Fruit fly (Drosophila melanogaster) whole organism, embryonic: ENCODE data around the gene Jon99Ci.

Experiments
- Atf-2 ChIP-seq: fragments of 200-800 bp; sonication (Bioruptor generic); optimal IDR thresholded peaks from 2 replicates; lab custom pipeline; 2016; ENCODE audit warnings: missing biosample characterization, missing genetic modification characterization
- CG11456 ChIP-seq: fragments of 200-800 bp; sonication (Bioruptor generic); IDR thresholded peaks from 3 replicates; pipeline ENCODE4 v1.3.6; 2022; ENCODE audit warnings: missing biosample characterization, missing genetic modification characterization
- CG11504 ChIP-seq: fragments of 200-800 bp; sonication (Bioruptor generic); optimal IDR thresholded peaks from 3 replicates; lab custom pipeline; 2019; ENCODE audit warnings: missing biosample characterization, mild to moderate bottlenecking, missing genetic modification characterization, moderate library complexity
- CG11695 ChIP-seq: fragments of 200-800 bp; sonication (Bioruptor generic); IDR thresholded peaks from 3 replicates; pipeline ENCODE4 v1.3.6; 2022; ENCODE audit warnings: missing biosample characterization, missing genetic modification characterization
- CG1233 ChIP-seq: fragments of 200-800 bp; sonication (Bioruptor generic); optimal IDR thresholded peaks from 4 replicates; lab custom pipeline; 2018; ENCODE audit warnings: missing biosample characterization, mild to moderate bottlenecking, missing genetic modification characterization
- CG13624 ChIP-seq: fragments of 200-800 bp; sonication (Bioruptor generic); optimal IDR thresholded peaks from 2 replicates; lab custom pipeline; 2016; ENCODE audit warnings: missing biosample characterization, missing genetic modification characterization
- CG14014 ChIP-seq: fragments of 200-800 bp; sonication (Bioruptor generic); IDR thresholded peaks from 2 replicates; pipeline ENCODE4 v1.3.6; 2022; ENCODE audit warnings: missing biosample characterization, missing genetic modification characterization
- CG14667 ChIP-seq: fragments of 200-800 bp; sonication (Bioruptor generic); IDR thresholded peaks from 2 replicates; pipeline ENCODE4 v1.3.6; 2022; ENCODE audit warnings: missing biosample characterization, missing genetic modification characterization
- CG1647 ChIP-seq: fragments of 200-800 bp; sonication (Bioruptor generic); optimal IDR thresholded peaks from 3 replicates; lab custom pipeline; 2016; ENCODE audit warnings: missing biosample characterization, missing genetic modification characterization
- CG17328 ChIP-seq: fragments of 200-800 bp; sonication (Bioruptor generic); IDR thresholded peaks from 2 replicates; pipeline ENCODE4 v1.3.6; 2022; ENCODE audit warnings: missing biosample characterization, missing genetic modification characterization
- CG3281 ChIP-seq: fragments of 200-800 bp; sonication (Bioruptor generic); optimal IDR thresholded peaks from 3 replicates; lab custom pipeline; 2017; ENCODE audit warnings: missing biosample characterization, mild to moderate bottlenecking, missing genetic modification characterization
- CG3838 ChIP-seq: fragments of 200-800 bp; sonication (Bioruptor generic); optimal IDR thresholded peaks from 3 replicates; lab custom pipeline; 2016; ENCODE audit warnings: missing biosample characterization, missing genetic modification characterization
- CG4424 ChIP-seq: fragments of 200-800 bp; sonication (Bioruptor generic); optimal IDR thresholded peaks from 3 replicates; lab custom pipeline; 2016; ENCODE audit warnings: missing biosample characterization, missing genetic modification characterization
- CG5953 ChIP-seq: fragments of 200-800 bp; sonication (Bioruptor generic); IDR thresholded peaks from 2 replicates; pipeline ENCODE4 v1.3.6; 2022; ENCODE audit warnings: missing biosample characterization, missing genetic modification characterization
- CG6765 ChIP-seq: fragments of 200-800 bp; sonication (Bioruptor generic); optimal IDR thresholded peaks from 3 replicates; lab custom pipeline; 2017; ENCODE audit warnings: missing biosample characterization, mild to moderate bottlenecking, missing genetic modification characterization
- CG6813 ChIP-seq: fragments of 200-800 bp; sonication (Bioruptor generic); optimal IDR thresholded peaks from 2 replicates; lab custom pipeline; 2017; ENCODE audit warnings: missing biosample characterization, missing genetic modification characterization, mild to moderate bottlenecking, moderate library complexity, missing genetic modification reagents
- CG7556 ChIP-seq: fragments of 200-800 bp; sonication (Bioruptor generic); optimal IDR thresholded peaks from 2 replicates; lab custom pipeline; 2017; ENCODE audit warnings: missing biosample characterization, mild to moderate bottlenecking, missing genetic modification characterization
- CG8290 ChIP-seq, 3 experiments: fragments of 200-800 bp; sonication (Bioruptor generic); optimal IDR thresholded peaks; 2 replicates each; lab custom pipeline; 2016 to 2019; ENCODE audit warnings: missing biosample characterization in 3 of 3, missing genetic modification characterization in 3 of 3, mild to moderate bottlenecking in 2 of 3, moderate library complexity in 1 of 3
- CG8478 ChIP-seq: fragments of >200 bp; optimal IDR thresholded peaks from 2 replicates; lab custom pipeline; 2018
- CG8765 ChIP-seq: fragments of 200-800 bp; sonication (Bioruptor generic); IDR thresholded peaks from 2 replicates; pipeline ENCODE4 v1.3.6; 2022; ENCODE audit warnings: missing biosample characterization, missing genetic modification characterization
- CG9817 ChIP-seq: fragments of 200-800 bp; sonication (Bioruptor generic); optimal IDR thresholded peaks from 2 replicates; lab custom pipeline; 2018; ENCODE audit warnings: missing biosample characterization, mild to moderate bottlenecking, missing genetic modification characterization, moderate library complexity
- CHES-1-like ChIP-seq: fragments of 200-800 bp; sonication (Bioruptor generic); optimal IDR thresholded peaks from 2 replicates; lab custom pipeline; 2016; ENCODE audit warnings: missing biosample characterization, missing genetic modification characterization
- Dip2 ChIP-seq: fragments of 200-800 bp; sonication (Bioruptor generic); IDR thresholded peaks from 2 replicates; pipeline ENCODE4 v1.3.6; 2022; ENCODE audit warnings: missing biosample characterization, missing genetic modification characterization
- Doc2 ChIP-seq: fragments of 200-800 bp; sonication (Bioruptor generic); IDR thresholded peaks from 2 replicates; pipeline ENCODE4 v1.3.6; 2022; ENCODE audit warnings: missing biosample characterization, missing genetic modification characterization
- HLH54F ChIP-seq: fragments of 200-800 bp; sonication (Bioruptor generic); optimal IDR thresholded peaks from 3 replicates; lab custom pipeline; 2016; ENCODE audit warnings: missing biosample characterization, missing genetic modification characterization
- Jarid2 ChIP-seq: fragments of 200-800 bp; sonication (Bioruptor generic); optimal IDR thresholded peaks from 3 replicates; lab custom pipeline; 2017; ENCODE audit warnings: mild to moderate bottlenecking, missing biosample characterization, missing genetic modification reagents, missing genetic modification characterization
- Mrtf ChIP-seq: fragments of 200-800 bp; sonication (Bioruptor generic); IDR thresholded peaks from 3 replicates; pipeline ENCODE4 v1.3.6; 2022; ENCODE audit warnings: missing biosample characterization, missing genetic modification characterization
- Myb ChIP-seq: fragments of 200-800 bp; sonication (Bioruptor generic); optimal IDR thresholded peaks from 2 replicates; lab custom pipeline; 2016; ENCODE audit warnings: missing biosample characterization, missing genetic modification characterization
- Usf ChIP-seq: fragments of 200-800 bp; sonication (Bioruptor generic); optimal IDR thresholded peaks from 2 replicates; lab custom pipeline; 2017; ENCODE audit warnings: missing genotype, missing biosample characterization, missing genetic modification characterization
- aop ChIP-seq: fragments of 200-800 bp; sonication (Bioruptor generic); IDR thresholded peaks from 2 replicates; pipeline ENCODE4 v1.3.6; 2022; ENCODE audit warnings: missing biosample characterization, missing genetic modification characterization
- bbx ChIP-seq: fragments of 200-800 bp; sonication (Bioruptor generic); IDR thresholded peaks from 2 replicates; pipeline ENCODE4 v1.3.6; 2022; ENCODE audit warnings: missing biosample characterization, missing genetic modification characterization; ENCODE audit not compliant: partially characterized antibody
- bsh ChIP-seq, 2 experiments: fragments of 200-800 bp; sonication (Bioruptor generic); optimal IDR thresholded peaks; 2 replicates each; lab custom pipeline; 2017 to 2018; ENCODE audit warnings: mild to moderate bottlenecking in 2 of 2, missing biosample characterization in 2 of 2, missing genetic modification characterization in 2 of 2, moderate library complexity in 1 of 2
- cato ChIP-seq: fragments of 200-800 bp; sonication (Bioruptor generic); optimal IDR thresholded peaks from 2 replicates; lab custom pipeline; 2016; ENCODE audit warnings: missing biosample characterization, missing genetic modification characterization, borderline replicate concordance
- cwo ChIP-seq: fragments of 200-800 bp; sonication (Bioruptor generic); optimal IDR thresholded peaks from 3 replicates; lab custom pipeline; 2017; ENCODE audit warnings: missing biosample characterization, missing genetic modification characterization, mild to moderate bottlenecking, moderate library complexity, missing genetic modification reagents
- dm ChIP-seq: fragments of 200-800 bp; sonication (Bioruptor generic); optimal IDR thresholded peaks from 3 replicates; lab custom pipeline; 2016; ENCODE audit warnings: missing biosample characterization, missing genetic modification characterization
- hb ChIP-seq: fragments of 200-800 bp; sonication (Bioruptor generic); IDR thresholded peaks from 3 replicates; pipeline ENCODE4 v1.3.6; 2022; ENCODE audit warnings: missing biosample characterization, missing genetic modification characterization; ENCODE audit not compliant: partially characterized antibody
- insv ChIP-seq, 2 experiments: fragments of 200-800 bp; sonication (Bioruptor generic); optimal IDR thresholded peaks; 3 replicates each; lab custom pipeline; 2016 to 2018; ENCODE audit warnings: missing biosample characterization in 2 of 2, missing genetic modification characterization in 2 of 2
- jigr1 ChIP-seq: fragments of 200-800 bp; sonication (Bioruptor generic); IDR thresholded peaks from 3 replicates; pipeline ENCODE4 v1.3.6; 2022; ENCODE audit warnings: missing biosample characterization, missing genetic modification characterization
- jumu ChIP-seq: fragments of 200-800 bp; sonication (Bioruptor generic); optimal IDR thresholded peaks from 3 replicates; lab custom pipeline; 2016; ENCODE audit warnings: missing biosample characterization, missing genetic modification characterization
- maf-S ChIP-seq: fragments of 200-800 bp; sonication (Bioruptor generic); optimal IDR thresholded peaks from 2 replicates; lab custom pipeline; 2016; ENCODE audit warnings: missing biosample characterization, missing genetic modification characterization
- nerfin-1 ChIP-seq: fragments of 200-800 bp; sonication (Bioruptor generic); optimal IDR thresholded peaks from 3 replicates; lab custom pipeline; 2019; ENCODE audit warnings: missing biosample characterization, mild to moderate bottlenecking, missing genetic modification characterization, moderate library complexity
- otp ChIP-seq: fragments of 200-800 bp; sonication (Bioruptor generic); IDR thresholded peaks from 3 replicates; pipeline ENCODE4, ENCODE4 v1.3.6; 2022; ENCODE audit warnings: missing biosample characterization, missing genetic modification characterization
- pfk ChIP-seq: fragments of 200-800 bp; sonication (Bioruptor generic); optimal IDR thresholded peaks from 2 replicates; lab custom pipeline; 2018; ENCODE audit warnings: missing biosample characterization, mild to moderate bottlenecking, missing genetic modification characterization, moderate library complexity
- pho ChIP-seq: fragments of 200-800 bp; sonication (Bioruptor generic); optimal IDR thresholded peaks from 2 replicates; lab custom pipeline; 2016; ENCODE audit warnings: missing biosample characterization, missing genetic modification characterization
- rib ChIP-seq: fragments of 200-800 bp; sonication (Bioruptor generic); IDR thresholded peaks from 2 replicates; pipeline ENCODE4 v1.3.6; 2022; ENCODE audit warnings: missing biosample characterization, missing genetic modification characterization
- salm ChIP-seq: fragments of 200-800 bp; sonication (Bioruptor generic); optimal IDR thresholded peaks from 2 replicates; lab custom pipeline; 2018; ENCODE audit warnings: missing biosample characterization, mild to moderate bottlenecking, missing genetic modification characterization
- scrt ChIP-seq: fragments of 200-800 bp; sonication (Bioruptor generic); optimal IDR thresholded peaks from 2 replicates; lab custom pipeline; 2018; ENCODE audit warnings: missing biosample characterization, mild to moderate bottlenecking, missing genetic modification characterization, moderate library complexity
- wdn ChIP-seq: fragments of 200-800 bp; sonication (Bioruptor generic); IDR thresholded peaks from 2 replicates; pipeline ENCODE4 v1.3.6; 2022; ENCODE audit warnings: missing biosample characterization, missing genetic modification characterization
- zen ChIP-seq: fragments of 200-800 bp; sonication (Bioruptor generic); optimal IDR thresholded peaks from 3 replicates; lab custom pipeline; 2018; ENCODE audit warnings: missing biosample characterization, mild to moderate bottlenecking, missing genetic modification characterization, moderate library complexity
- zen2 ChIP-seq: fragments of 200-800 bp; sonication (Bioruptor generic); IDR thresholded peaks from 3 replicates; pipeline ENCODE4 v1.3.6; 2022; ENCODE audit warnings: missing biosample characterization, missing genetic modification characterization; ENCODE audit not compliant: partially characterized antibody
- zfh2 ChIP-seq: fragments of 200-800 bp; sonication (Bioruptor generic); optimal IDR thresholded peaks from 2 replicates; lab custom pipeline; 2016; ENCODE audit warnings: missing biosample characterization, missing genetic modification characterization

The Jon99Ci gene

DNA sequence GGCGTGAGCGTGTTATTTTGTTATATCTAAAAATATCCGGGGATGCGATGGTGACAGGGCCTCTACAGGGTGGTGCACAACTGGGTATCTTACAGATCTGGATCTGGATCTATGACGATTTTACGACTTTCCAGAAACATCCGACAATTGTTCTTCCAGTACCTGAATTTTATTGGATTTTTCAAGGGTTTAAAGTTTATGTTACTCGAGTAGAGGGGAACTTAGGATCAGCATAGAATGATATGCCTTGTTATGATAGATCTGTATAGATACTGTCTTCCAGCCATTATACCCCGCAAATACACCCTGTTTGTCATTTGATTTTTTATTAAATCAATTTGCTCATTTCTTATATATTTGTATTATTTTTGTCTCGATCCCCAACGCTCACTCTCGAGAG, 31.6 kb downstream of the Jon99Ci start (continued):
- TF ChIP-seq jigr1, result no peak
- no peak for TF ChIP-seq CG8290 (GFP tag; optimal IDR thresholded peaks at IDR 0.05; lab: Kevin White, UChicago)
- peak in 1 of 2 experiments; percentile 72 for TF ChIP-seq CG8290 (tag; optimal IDR thresholded peaks at IDR 0.05; lab: Kevin White, UChicago)
- peak; percentile 41 for TF ChIP-seq HLH54F (GFP tag; lab: Kevin White, UChicago)
- peak; percentile 27; the same call in 1 of the 2 replicates for TF ChIP-seq wdn (GFP tag; lab: Robert Waterston, UW)
- TF ChIP-seq CG9817 (tag; lab: Kevin White, UChicago), result peak; percentile 64
- TF ChIP-seq pfk, result no peak
- peak; percentile 54 for TF ChIP-seq CG6765 (GFP tag; lab: Kevin White, UChicago)
- TF ChIP-seq Usf (GFP tag; lab: Kevin White, UChicago), result no peak
- TF ChIP-seq bbx (GFP tag; lab: Robert Waterston, UW), result no peak
- TF ChIP-seq CG6813 (GFP tag; lab: Kevin White, UChicago), result peak; percentile 11
- no peak for TF ChIP-seq CG8765 (GFP tag; lab: Robert Waterston, UW)
- TF ChIP-seq zfh2, result peak; percentile 44
- TF ChIP-seq cwo (GFP tag; lab: Kevin White, UChicago), result peak; percentile 42
- TF ChIP-seq CG1647 (GFP tag; lab: Kevin White, UChicago), result no peak
- no peak for TF ChIP-seq hb (GFP tag; lab: Robert Waterston, UW)
- no peak for TF ChIP-seq otp (GFP tag; lab: Robert Waterston, UW)
- TF ChIP-seq Jarid2 (GFP tag; lab: Kevin White, UChicago), result no peak
- TF ChIP-seq CG11504 (tag; lab: Kevin White, UChicago), result peak; percentile 77
- TF ChIP-seq dm (GFP tag; lab: Kevin White, UChicago), result no peak
- TF ChIP-seq Dip2 (GFP tag; lab: Robert Waterston, UW), result no peak
- peak; percentile 6 for TF ChIP-seq Atf-2 (GFP tag; lab: Kevin White, UChicago)
- TF ChIP-seq CG4424 (GFP tag; lab: Kevin White, UChicago), result peak; percentile 52
- TF ChIP-seq nerfin-1 (tag; lab: Kevin White, UChicago), result peak; percentile 37
- TF ChIP-seq pho (GFP tag; lab: Kevin White, UChicago), result peak; percentile 36
- TF ChIP-seq CG14014, result peak; percentile 63; the same call in 1 of the 2 replicates
- TF ChIP-seq CG3838, result no peak
- no peak for TF ChIP-seq aop (GFP tag; lab: Robert Waterston, UW)
- peak; percentile 55 for TF ChIP-seq CG13624 (GFP tag; lab: Kevin White, UChicago)
- no peak for TF ChIP-seq CG5953
- no peak for TF ChIP-seq CG1233 (GFP tag; lab: Kevin White, UChicago)
- TF ChIP-seq jumu (GFP tag; lab: Kevin White, UChicago), result peak; percentile 38
- no peak for TF ChIP-seq zen (tag; lab: Kevin White, UChicago)
- TF ChIP-seq Mrtf, result peak; percentile 45; the same call in 1 of the 3 replicates
- TF ChIP-seq Myb (GFP tag; lab: Kevin White, UChicago), result peak; percentile 32
- no peak for TF ChIP-seq Doc2 (GFP tag; lab: Robert Waterston, UW)
- no peak for TF ChIP-seq zen2 (GFP tag; lab: Robert Waterston, UW)
- no peak for TF ChIP-seq rib (GFP tag; lab: Robert Waterston, UW)
- TF ChIP-seq scrt (GFP tag; lab: Kevin White, UChicago), result peak; percentile 49
- peak; percentile 73 for TF ChIP-seq CG11695 (GFP tag; lab: Robert Waterston, UW)
- TF ChIP-seq CG11456, result 0 out of 3 replicates have a peak, but pooled peaks have one; percentile 60
- 0 out of 2 replicates have a peak, but pooled peaks have one; percentile 5 for TF ChIP-seq CG17328 (GFP tag; lab: Robert Waterston, UW)
- TF ChIP-seq cato (GFP tag; lab: Kevin White, UChicago), result no peak
- TF ChIP-seq CG14667 (GFP tag; lab: Robert Waterston, UW), result peak; percentile 43; the same call in 1 of the 2 replicates
- TF ChIP-seq insv (GFP tag; optimal IDR thresholded peaks at IDR 0.05; lab: Kevin White, UChicago), result no peak
- peak; percentile 18 for TF ChIP-seq maf-S
- TF ChIP-seq salm (tag; lab: Kevin White, UChicago), result peak; percentile 48
- TF ChIP-seq CG8478 (lab: Kevin White, UChicago), result no peak
- peak; percentile 77 for TF ChIP-seq CG3281
- no peak for TF ChIP-seq CHES-1-like (GFP tag; lab: Kevin White, UChicago)
- TF ChIP-seq CG7556 (GFP tag; lab: Kevin White, UChicago), result peak; percentile 50
- peak in 1 of 2 experiments; percentile 27 for TF ChIP-seq bsh (GFP tag; optimal IDR thresholded peaks at IDR 0.05; lab: Kevin White, UChicago)
